Fruit fly (Drosophila melanogaster): Measurements from ENCODE around the gene tara.

Gene tara

DNA sequence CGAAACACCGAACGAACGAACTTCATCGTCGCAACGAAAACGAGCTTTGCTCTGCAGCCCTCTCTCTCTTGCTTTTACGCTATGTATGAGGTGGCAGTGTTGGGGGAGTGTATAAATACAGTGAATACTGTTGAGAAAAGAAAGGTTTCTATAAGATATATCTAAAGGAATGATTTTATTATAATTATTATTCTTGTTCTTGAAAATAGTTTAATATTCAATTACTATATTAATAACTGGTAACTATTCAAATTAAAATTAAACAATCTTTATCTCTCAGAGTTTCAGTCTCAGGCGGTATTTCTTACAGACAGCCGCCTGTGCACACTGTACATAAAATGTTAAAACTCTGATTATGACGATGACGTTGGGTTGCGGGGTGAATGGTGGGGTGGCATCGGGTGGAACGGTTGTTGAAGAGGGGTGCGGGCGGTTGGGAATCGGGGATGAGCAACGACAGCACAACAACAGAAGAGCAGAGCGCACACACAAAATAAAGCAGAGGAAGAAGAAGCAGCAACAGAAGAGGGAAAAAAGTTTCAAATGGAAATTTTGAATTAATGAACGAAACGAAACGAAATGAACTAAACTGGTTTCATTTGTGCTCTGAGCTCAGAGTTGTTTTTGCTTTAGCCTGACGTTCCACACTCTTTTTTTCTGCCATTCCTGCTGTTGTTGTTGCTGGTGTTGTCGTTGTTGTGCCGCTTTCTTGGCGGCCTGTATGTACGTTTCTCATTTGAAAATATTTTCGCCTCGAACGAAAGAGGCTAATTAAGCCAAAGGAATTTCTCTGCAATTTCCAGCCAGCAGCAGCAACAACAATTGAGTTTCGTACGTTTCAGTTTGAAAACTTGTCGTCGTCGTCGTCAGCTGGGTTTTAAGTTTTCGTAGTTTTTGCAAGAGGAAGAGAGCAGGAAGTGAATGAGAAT lies 11.5 kb downstream of the tara start (continued):
- TF ChIP-seq Hey (tag; optimal IDR thresholded peaks at IDR 0.05): peak; percentile 43
- no peak for TF ChIP-seq CG17612 (GFP tag; IDR thresholded peaks at IDR 0.05)
- TF ChIP-seq CG11560 (tag; IDR thresholded peaks at IDR 0.05): no peak
- peak; percentile 49 for TF ChIP-seq da (GFP tag; optimal IDR thresholded peaks at IDR 0.05)
- TF ChIP-seq Atf3 (GFP tag; optimal IDR thresholded peaks at IDR 0.05): peak; percentile 81
- TF ChIP-seq kah (GFP tag; optimal IDR thresholded peaks at IDR 0.05): peak; percentile 91
- peak; percentile 96 for TF ChIP-seq CG4820 (GFP tag; optimal IDR thresholded peaks at IDR 0.05)
- no peak for TF ChIP-seq ro (GFP tag; IDR thresholded peaks at IDR 0.05)
- TF ChIP-seq exex (tag; optimal IDR thresholded peaks at IDR 0.05): peak; percentile 94
- no peak for TF ChIP-seq Neu2 (GFP tag; optimal IDR thresholded peaks at IDR 0.05; ENCODE audit: borderline replicate concordance)
- no peak for TF ChIP-seq Doc2 (GFP tag; IDR thresholded peaks at IDR 0.05)
- peak; percentile 69 for TF ChIP-seq CG8089 (GFP tag; optimal IDR thresholded peaks at IDR 0.05)
- peak; percentile 95 for TF ChIP-seq CG12942 (GFP tag; optimal IDR thresholded peaks at IDR 0.05)
- peak; percentile 94 for TF ChIP-seq twi (tag; optimal IDR thresholded peaks at IDR 0.05)
- peak; percentile 14 for TF ChIP-seq pzg (GFP tag; optimal IDR thresholded peaks at IDR 0.05)
- peak; percentile 97 for TF ChIP-seq CG33557 (GFP tag; optimal IDR thresholded peaks at IDR 0.05)
- peak; percentile 98 for TF ChIP-seq Hmr (GFP tag; optimal IDR thresholded peaks at IDR 0.05)
- TF ChIP-seq CG17385 (GFP tag; optimal IDR thresholded peaks at IDR 0.05): peak; percentile 97
- TF ChIP-seq inv (GFP tag; IDR thresholded peaks at IDR 0.05; ENCODE audit: partially characterized antibody): no peak
- TF ChIP-seq gro (GFP tag; optimal IDR thresholded peaks at IDR 0.05): no peak
- no peak for TF ChIP-seq Nf-YA (GFP tag; IDR thresholded peaks at IDR 0.05)
- TF ChIP-seq CG32532 (GFP tag; IDR thresholded peaks at IDR 0.05): no peak
- TF ChIP-seq CG17802 (tag; optimal IDR thresholded peaks at IDR 0.05): peak; percentile 87
- peak; percentile 98 for TF ChIP-seq ind (GFP tag; optimal IDR thresholded peaks at IDR 0.05)
- TF ChIP-seq CG14965 (GFP tag; optimal IDR thresholded peaks at IDR 0.05; ENCODE audit: borderline replicate concordance): no peak
- TF ChIP-seq Dbx (GFP tag; IDR thresholded peaks at IDR 0.05): no peak
- TF ChIP-seq pum (GFP tag; optimal IDR thresholded peaks at IDR 0.05): peak; percentile 79
- TF ChIP-seq CG9215 (GFP tag; IDR thresholded peaks at IDR 0.05): no peak
- peak; percentile 97 for TF ChIP-seq CG9727 (GFP tag; optimal IDR thresholded peaks at IDR 0.05)
- TF ChIP-seq CG9817 (tag; optimal IDR thresholded peaks at IDR 0.05): peak; percentile 98
- peak; percentile 99 for TF ChIP-seq gsb-n (tag; optimal IDR thresholded peaks at IDR 0.05)
- peak; percentile 80 for TF ChIP-seq CG3163 (GFP tag; optimal IDR thresholded peaks at IDR 0.05)
- peak; percentile 94 for TF ChIP-seq Usf (GFP tag; optimal IDR thresholded peaks at IDR 0.05)
- peak; percentile 42 for TF ChIP-seq fd102C (GFP tag; optimal IDR thresholded peaks at IDR 0.05)
- TF ChIP-seq lmd (GFP tag; IDR thresholded peaks at IDR 0.05): no peak
- peak; percentile 90 for TF ChIP-seq fd64A (GFP tag; optimal IDR thresholded peaks at IDR 0.05)
- TF ChIP-seq CG34422 (GFP tag; IDR thresholded peaks at IDR 0.05): no peak
- no peak for TF ChIP-seq Rx (GFP tag; IDR thresholded peaks at IDR 0.05)
- TF ChIP-seq z (GFP tag; IDR thresholded peaks at IDR 0.05): no peak
- TF ChIP-seq Trl (optimal IDR thresholded peaks at IDR 0.05): peak; percentile 75 to 80
- TF ChIP-seq Trl (GFP tag; optimal IDR thresholded peaks at IDR 0.05): peak; percentile 78
- TF ChIP-seq CG30403 (GFP tag; optimal IDR thresholded peaks at IDR 0.05): peak; percentile 98
- peak in 1 of 2 experiments; percentile 76 for TF ChIP-seq insv (GFP tag; optimal IDR thresholded peaks at IDR 0.05)
- no peak for TF ChIP-seq CG6791 (GFP tag; IDR thresholded peaks at IDR 0.05; ENCODE audit: partially characterized antibody)
- no peak for TF ChIP-seq Taf1 (GFP tag; IDR thresholded peaks at IDR 0.05)
- no peak for TF ChIP-seq CG3847 (GFP tag; IDR thresholded peaks at IDR 0.05)
- TF ChIP-seq schlank (tag; optimal IDR thresholded peaks at IDR 0.05): peak; percentile 92
- no peak for TF ChIP-seq yki (optimal IDR thresholded peaks at IDR 0.05)
- no peak for TF ChIP-seq h (optimal IDR thresholded peaks at IDR 0.05)
- no peak for TF ChIP-seq CG42726 (GFP tag; IDR thresholded peaks at IDR 0.05; ENCODE audit: partially characterized antibody)
- TF ChIP-seq vvl (GFP tag; IDR thresholded peaks at IDR 0.05): no peak
